Worm (Caenorhabditis elegans) whole organism, early embryonic: ENCODE results near the gene ssq-1.

ENCODE experiments used
- B0310.2 ChIP-seq: sonication (generic microtip); optimal IDR thresholded peaks from 2 replicates; lab custom pipeline; 2016; ENCODE audit warnings: mild to moderate bottlenecking, missing genetic modification characterization, missing compliant biosample characterization
- ceh-13 ChIP-seq: fragments of 200-800 bp; sonication (Bioruptor generic); optimal IDR thresholded peaks from 2 replicates; lab custom pipeline; 2018; ENCODE audit warnings: mild to moderate bottlenecking, missing genetic modification characterization, missing compliant biosample characterization
- flt-1 ChIP-seq: fragments of 200-800 bp; sonication (Bioruptor generic); IDR thresholded peaks from 2 replicates; pipeline ENCODE4 v1.3.6; 2022; ENCODE audit warnings: missing genetic modification characterization, missing compliant biosample characterization
- tra-4 ChIP-seq: sonication (generic microtip); optimal IDR thresholded peaks from 2 replicates; lab custom pipeline; 2017; ENCODE audit warnings: missing genetic modification characterization, missing compliant biosample characterization

DNA sequence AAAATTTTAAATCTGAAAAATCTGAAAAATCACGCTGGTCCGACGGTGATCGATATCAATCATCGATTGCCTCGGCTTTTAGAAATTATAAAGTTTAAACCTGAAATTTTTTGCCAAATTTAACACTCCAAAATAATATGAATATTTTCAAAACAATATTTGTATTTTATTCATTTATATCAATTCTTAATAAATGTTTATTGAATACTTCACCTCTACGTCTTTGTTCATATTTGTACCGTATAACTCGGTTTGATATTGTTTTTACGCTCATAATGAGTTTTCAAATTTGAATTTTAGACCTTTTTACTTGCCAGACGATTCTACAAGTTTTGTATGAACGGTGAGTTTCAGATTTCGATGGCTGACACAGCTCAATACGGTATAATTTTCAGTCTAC is 12.4 kb downstream of the ssq-1 start, which contains the start of the genes K07F5.15 and K07F5.22:
- no peak for TF ChIP-seq ceh-13 (GFP tag; lab: Kevin White, UChicago)
- TF ChIP-seq flt-1 (GFP tag; lab: Robert Waterston, UW) = no peak
- TF ChIP-seq tra-4 = no peak
- TF ChIP-seq B0310.2 (tag; lab: Kevin White, UChicago) = no peak
